Fruit fly (Drosophila melanogaster) whole organism, embryonic: ENCODE data around the gene His3.3B.
A peak's percentile ranks its signal among the peaks of the same experiment; 100 is the strongest.

ENCODE experiments used
- Asciz ChIP-seq: fragments of 200-800 bp; sonication (Bioruptor generic); optimal IDR thresholded peaks from 2 replicates; lab custom pipeline; 2017; ENCODE audit warnings: missing biosample characterization, mild to moderate bottlenecking, missing genetic modification characterization, missing genetic modification reagents
- Atf-2 ChIP-seq: fragments of 200-800 bp; sonication (Bioruptor generic); optimal IDR thresholded peaks from 2 replicates; lab custom pipeline; 2016; ENCODE audit warnings: missing biosample characterization, missing genetic modification characterization
- Atf3 ChIP-seq: fragments of 200-800 bp; sonication (Bioruptor generic); optimal IDR thresholded peaks from 3 replicates; lab custom pipeline; 2016; ENCODE audit warnings: missing biosample characterization, missing genetic modification characterization
- Atf6 ChIP-seq: fragments of 200-800 bp; sonication (Bioruptor generic); IDR thresholded peaks from 2 replicates; pipeline ENCODE4 v1.3.6; 2022; ENCODE audit warnings: missing biosample characterization, missing genetic modification characterization
- Awh ChIP-seq: fragments of 200-800 bp; sonication (Bioruptor generic); IDR thresholded peaks from 2 replicates; pipeline ENCODE4, ENCODE4 v1.3.6; 2022; ENCODE audit warnings: missing biosample characterization, missing genetic modification characterization
- C15 ChIP-seq: fragments of 200-800 bp; sonication (Bioruptor generic); IDR thresholded peaks from 3 replicates; pipeline ENCODE4 v1.3.6; 2022; ENCODE audit warnings: missing biosample characterization, missing genetic modification characterization
- CG10274 ChIP-seq: fragments of 200-800 bp; sonication (Bioruptor generic); optimal IDR thresholded peaks from 3 replicates; lab custom pipeline; 2017; ENCODE audit warnings: missing biosample characterization, mild to moderate bottlenecking, missing genetic modification characterization
- CG10321 ChIP-seq: fragments of 200-800 bp; sonication (Bioruptor generic); IDR thresholded peaks from 2 replicates; pipeline ENCODE4 v1.3.6; 2022; ENCODE audit warnings: missing biosample characterization, missing genetic modification characterization
- CG11560 ChIP-seq: fragments of 200-800 bp; sonication (Bioruptor generic); IDR thresholded peaks from 3 replicates; pipeline ENCODE4 v1.3.6; 2022; ENCODE audit warnings: missing biosample characterization, missing genetic modification characterization
- CG12391 ChIP-seq: fragments of 200-800 bp; sonication (Bioruptor generic); optimal IDR thresholded peaks from 3 replicates; lab custom pipeline; 2018; ENCODE audit warnings: missing biosample characterization, mild to moderate bottlenecking, missing genetic modification characterization, moderate library complexity
- CG14710 ChIP-seq: fragments of 200-800 bp; sonication (Bioruptor generic); optimal IDR thresholded peaks from 3 replicates; lab custom pipeline; 2019; ENCODE audit warnings: missing biosample characterization, mild to moderate bottlenecking, missing genetic modification characterization, moderate library complexity
- CG1529 ChIP-seq: fragments of 200-800 bp; sonication (Bioruptor generic); optimal IDR thresholded peaks from 3 replicates; lab custom pipeline; 2018; ENCODE audit warnings: missing biosample characterization, missing genetic modification characterization
- CG16863 ChIP-seq: fragments of 200-800 bp; sonication (Bioruptor generic); optimal IDR thresholded peaks from 3 replicates; lab custom pipeline; 2016; ENCODE audit warnings: missing biosample characterization, missing genetic modification characterization
- CG17328 ChIP-seq: fragments of 200-800 bp; sonication (Bioruptor generic); IDR thresholded peaks from 2 replicates; pipeline ENCODE4 v1.3.6; 2022; ENCODE audit warnings: missing biosample characterization, missing genetic modification characterization
- CG2199 ChIP-seq: fragments of 200-800 bp; sonication (Bioruptor generic); IDR thresholded peaks from 3 replicates; pipeline ENCODE4 v1.3.6; 2022; ENCODE audit warnings: missing biosample characterization, missing genetic modification characterization
- CG42726 ChIP-seq: fragments of 200-800 bp; sonication (Bioruptor generic); IDR thresholded peaks from 2 replicates; pipeline ENCODE4 v1.3.6; 2022; ENCODE audit warnings: missing biosample characterization, missing genetic modification characterization; ENCODE audit not compliant: partially characterized antibody
- CG43689 ChIP-seq: fragments of 200-800 bp; sonication (Bioruptor generic); IDR thresholded peaks from 2 replicates; pipeline ENCODE4 v1.3.6; 2022; ENCODE audit warnings: missing biosample characterization, missing genetic modification characterization
- CG6254 ChIP-seq: fragments of 200-800 bp; sonication (Bioruptor generic); optimal IDR thresholded peaks from 3 replicates; lab custom pipeline; 2017; ENCODE audit warnings: mild to moderate bottlenecking, missing biosample characterization, missing genetic modification reagents, missing genetic modification characterization
- CG6765 ChIP-seq: fragments of 200-800 bp; sonication (Bioruptor generic); optimal IDR thresholded peaks from 3 replicates; lab custom pipeline; 2017; ENCODE audit warnings: missing biosample characterization, mild to moderate bottlenecking, missing genetic modification characterization
- CG9609 ChIP-seq: fragments of 200-800 bp; sonication (Bioruptor generic); optimal IDR thresholded peaks from 3 replicates; lab custom pipeline; 2016; ENCODE audit warnings: missing biosample characterization, missing genetic modification characterization
- CG9727 ChIP-seq: fragments of 200-800 bp; sonication (Bioruptor generic); optimal IDR thresholded peaks from 3 replicates; lab custom pipeline; 2017; ENCODE audit warnings: missing biosample characterization, mild to moderate bottlenecking, missing genetic modification characterization
- Camta ChIP-seq: fragments of 200-800 bp; sonication (Bioruptor generic); optimal IDR thresholded peaks from 2 replicates; lab custom pipeline; 2016; ENCODE audit warnings: missing biosample characterization, missing genetic modification characterization
- Chrac-16 ChIP-seq: fragments of 200-800 bp; sonication (Bioruptor generic); optimal IDR thresholded peaks from 3 replicates; lab custom pipeline; 2016; ENCODE audit warnings: missing biosample characterization, missing genetic modification characterization
- Doc3 ChIP-seq: fragments of 200-800 bp; sonication (Bioruptor generic); IDR thresholded peaks from 3 replicates; pipeline ENCODE4 v1.3.6; 2022; ENCODE audit warnings: missing biosample characterization, missing genetic modification characterization; ENCODE audit not compliant: partially characterized antibody
- Fer3 ChIP-seq: fragments of 200-800 bp; sonication (Bioruptor generic); optimal IDR thresholded peaks from 2 replicates; lab custom pipeline; 2018; ENCODE audit warnings: missing biosample characterization, mild to moderate bottlenecking, missing genetic modification characterization, moderate library complexity
- H2.0 ChIP-seq: fragments of 200-800 bp; sonication (Bioruptor generic); IDR thresholded peaks from 2 replicates; pipeline ENCODE4 v1.3.6; 2022; ENCODE audit warnings: missing biosample characterization, missing genetic modification characterization
- Neu2 ChIP-seq: fragments of 200-800 bp; sonication (Bioruptor generic); optimal IDR thresholded peaks from 3 replicates; lab custom pipeline; 2016; ENCODE audit warnings: missing biosample characterization, missing genetic modification characterization, borderline replicate concordance
- Oli ChIP-seq: fragments of 200-800 bp; sonication (Bioruptor generic); optimal IDR thresholded peaks from 2 replicates; lab custom pipeline; 2018; ENCODE audit warnings: missing biosample characterization, mild to moderate bottlenecking, missing genetic modification characterization, moderate library complexity
- Taf1 ChIP-seq: fragments of 200-800 bp; sonication (Bioruptor generic); IDR thresholded peaks from 2 replicates; pipeline ENCODE4 v1.3.6; 2022; ENCODE audit warnings: missing biosample characterization, missing genetic modification characterization
- ac ChIP-seq: fragments of 200-800 bp; sonication (Bioruptor generic); optimal IDR thresholded peaks from 3 replicates; lab custom pipeline; 2017; ENCODE audit warnings: missing biosample characterization, mild to moderate bottlenecking, missing genetic modification characterization
- ato ChIP-seq: fragments of 200-800 bp; sonication (Bioruptor generic); IDR thresholded peaks from 2 replicates; pipeline ENCODE4 v1.3.6; 2022; ENCODE audit warnings: missing biosample characterization, missing genetic modification characterization; ENCODE audit not compliant: partially characterized antibody
- cg ChIP-seq: fragments of 200-800 bp; sonication (Bioruptor generic); optimal IDR thresholded peaks from 3 replicates; lab custom pipeline; 2019; ENCODE audit warnings: missing biosample characterization, mild to moderate bottlenecking, missing genetic modification characterization, moderate library complexity
- chm ChIP-seq: fragments of 200-800 bp; sonication (Bioruptor generic); IDR thresholded peaks from 2 replicates; pipeline ENCODE4 v1.3.6; 2022; ENCODE audit warnings: missing biosample characterization, missing genetic modification characterization
- emc ChIP-seq: fragments of 200-800 bp; sonication (Bioruptor generic); optimal IDR thresholded peaks from 2 replicates; lab custom pipeline; 2016; ENCODE audit warnings: missing biosample characterization, missing genetic modification characterization
- en ChIP-seq: fragments of 200-800 bp; sonication (Bioruptor generic); optimal IDR thresholded peaks from 2 replicates; lab custom pipeline; 2016; ENCODE audit warnings: missing biosample characterization, missing genetic modification characterization
- fd3F ChIP-seq: fragments of 200-800 bp; sonication (Bioruptor generic); optimal IDR thresholded peaks from 2 replicates; lab custom pipeline; 2018; ENCODE audit warnings: missing biosample characterization, mild to moderate bottlenecking, missing genetic modification characterization, moderate library complexity
- fru ChIP-seq: fragments of >200 bp; optimal IDR thresholded peaks from 2 replicates; lab custom pipeline; 2017
- gem ChIP-seq: fragments of 200-800 bp; sonication (Bioruptor generic); optimal IDR thresholded peaks from 2 replicates; lab custom pipeline; 2019; ENCODE audit warnings: missing biosample characterization, mild to moderate bottlenecking, missing genetic modification characterization, moderate library complexity
- inv ChIP-seq: fragments of 200-800 bp; sonication (Bioruptor generic); IDR thresholded peaks from 2 replicates; pipeline ENCODE4 v1.3.6; 2022; ENCODE audit warnings: missing biosample characterization, missing genetic modification characterization; ENCODE audit not compliant: partially characterized antibody
- lbe ChIP-seq: fragments of 200-800 bp; sonication (Bioruptor generic); optimal IDR thresholded peaks from 2 replicates; lab custom pipeline; 2016; ENCODE audit warnings: missing biosample characterization, mild to moderate bottlenecking, missing genetic modification characterization
- maf-S ChIP-seq: fragments of 200-800 bp; sonication (Bioruptor generic); optimal IDR thresholded peaks from 2 replicates; lab custom pipeline; 2016; ENCODE audit warnings: missing biosample characterization, missing genetic modification characterization
- pb ChIP-seq: fragments of 200-800 bp; sonication (Bioruptor generic); optimal IDR thresholded peaks from 3 replicates; lab custom pipeline; 2016; ENCODE audit warnings: missing biosample characterization, missing genetic modification characterization
- pita ChIP-seq: fragments of 200-800 bp; sonication (Bioruptor generic); optimal IDR thresholded peaks from 2 replicates; lab custom pipeline; 2017; ENCODE audit warnings: missing biosample characterization, mild to moderate bottlenecking, missing genetic modification characterization
- pros ChIP-seq: fragments of 200-800 bp; sonication (Bioruptor generic); optimal IDR thresholded peaks from 3 replicates; lab custom pipeline; 2019; ENCODE audit warnings: missing biosample characterization, mild to moderate bottlenecking, missing genetic modification characterization, moderate library complexity
- schlank ChIP-seq: fragments of 200-800 bp; sonication (Bioruptor generic); optimal IDR thresholded peaks from 2 replicates; lab custom pipeline; 2018; ENCODE audit warnings: missing biosample characterization, mild to moderate bottlenecking, missing genetic modification characterization
- seq ChIP-seq: fragments of 200-800 bp; sonication (Bioruptor generic); IDR thresholded peaks from 2 replicates; pipeline ENCODE4 v1.3.6; 2022; ENCODE audit warnings: missing biosample characterization, missing genetic modification characterization
- shn ChIP-seq: fragments of 200-800 bp; sonication (Bioruptor generic); optimal IDR thresholded peaks from 3 replicates; lab custom pipeline; 2016; ENCODE audit warnings: missing biosample characterization, missing genetic modification characterization
- sr ChIP-seq: fragments of 200-800 bp; sonication (Bioruptor generic); IDR thresholded peaks from 3 replicates; pipeline ENCODE4 v1.3.6; 2022; ENCODE audit warnings: missing biosample characterization, missing genetic modification characterization
- tin ChIP-seq: fragments of 200-800 bp; sonication (Bioruptor generic); optimal IDR thresholded peaks from 3 replicates; lab custom pipeline; 2016; ENCODE audit warnings: missing biosample characterization, missing genetic modification characterization
- tll ChIP-seq, 2 experiments: fragments of 200-800 bp in 1 of 2; fragments of >200 bp in 1 of 2; sonication (Bioruptor generic) in 1 of 2; optimal IDR thresholded peaks; 2 replicates each; lab custom pipeline; 2017 to 2019; ENCODE audit warnings: missing biosample characterization in 2 of 2, missing genetic modification characterization in 2 of 2, mild to moderate bottlenecking in 1 of 2, moderate library complexity in 1 of 2
- tup ChIP-seq: fragments of 200-800 bp; sonication (Bioruptor generic); optimal IDR thresholded peaks from 2 replicates; lab custom pipeline; 2016; ENCODE audit warnings: missing biosample characterization, mild to moderate bottlenecking, missing genetic modification characterization, moderate library complexity

Gene His3.3B

DNA sequence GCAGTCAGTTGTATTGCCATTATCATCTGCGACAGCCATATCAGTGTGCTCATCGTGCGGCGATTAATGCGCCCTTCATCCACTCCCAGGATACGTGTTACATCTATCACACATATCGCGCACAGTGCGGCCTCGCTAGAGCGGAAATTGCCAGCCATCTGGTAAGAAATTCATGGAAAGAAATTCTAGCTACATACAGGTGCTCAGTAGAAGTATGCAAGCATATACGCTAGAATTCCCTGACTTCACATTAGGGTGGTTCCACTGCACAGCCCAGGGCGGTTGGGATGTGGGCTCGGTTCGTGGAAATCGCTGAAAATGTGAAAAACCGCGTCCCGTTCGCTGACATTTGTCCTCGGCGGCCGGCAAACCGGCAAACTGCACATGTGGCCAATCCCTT is 15.2 kb downstream of the His3.3B start (continued):
- TF ChIP-seq CG14710 (tag; lab: Kevin White, UChicago) (peak; percentile 68), CG6765 (GFP tag; lab: Kevin White, UChicago) (peak; percentile 43), CG10321 (no peak), H2.0 (peak; percentile 86), CG12391 (tag; lab: Kevin White, UChicago) (peak; percentile 65), CG43689 (GFP tag; lab: Robert Waterston, UW) (peak; percentile 30; the same call in 1 of the 2 replicates), tin (GFP tag; lab: Kevin White, UChicago) (peak; percentile 82), CG9727 (GFP tag; lab: Kevin White, UChicago) (peak; percentile 74), Awh (GFP tag; lab: Robert Waterston, UW) (peak; percentile 81), emc (GFP tag; lab: Kevin White, UChicago) (no peak), schlank (tag; lab: Kevin White, UChicago) (peak; percentile 16), Neu2 (no peak), pros (GFP tag; lab: Kevin White, UChicago) (peak; percentile 75), Doc3 (no peak), C15 (0 out of 3 replicates have a peak, but pooled peaks have one; percentile 44), inv (GFP tag; lab: Robert Waterston, UW) (no peak), Fer3 (tag; lab: Kevin White, UChicago) (peak; percentile 53), Camta (GFP tag; lab: Kevin White, UChicago) (peak; percentile 50), CG2199 (peak; percentile 87; the same call in 2 of the 3 replicates), CG10274 (GFP tag; lab: Kevin White, UChicago) (no peak), Chrac-16 (peak; percentile 63), CG1529 (GFP tag; lab: Kevin White, UChicago) (peak; percentile 45), Atf6 (GFP tag; lab: Robert Waterston, UW) (peak; percentile 68), sr (GFP tag; lab: Robert Waterston, UW) (peak; percentile 48; the same call in 1 of the 3 replicates), Atf3 (GFP tag; lab: Kevin White, UChicago) (peak; percentile 45), tll (GFP tag; optimal IDR thresholded peaks at IDR 0.05; lab: Kevin White, UChicago) (no peak), CG9609 (GFP tag; lab: Kevin White, UChicago) (peak; percentile 63), fd3F (GFP tag; lab: Kevin White, UChicago) (peak; percentile 28), Atf-2 (peak; percentile 68), gem (peak; percentile 77), pb (GFP tag; lab: Kevin White, UChicago) (peak; percentile 72), chm (GFP tag; lab: Robert Waterston, UW) (peak; percentile 86), CG17328 (GFP tag; lab: Robert Waterston, UW) (peak; percentile 85), CG11560 (tag; lab: Robert Waterston, UW) (peak; percentile 65; the same call in 2 of the 3 replicates), shn (GFP tag; lab: Kevin White, UChicago) (peak; percentile 43), CG42726 (GFP tag; lab: Robert Waterston, UW) (no peak), Asciz (no peak), ato (GFP tag; lab: Robert Waterston, UW) (no peak), fru (lab: Kevin White, UChicago) (no peak), Oli (tag; lab: Kevin White, UChicago) (peak; percentile 71), tup (GFP tag; lab: Kevin White, UChicago) (no peak), cg (GFP tag; lab: Kevin White, UChicago) (no peak), CG6254 (GFP tag; lab: Kevin White, UChicago) (peak; percentile 40), ac (GFP tag; lab: Kevin White, UChicago) (peak; percentile 18), seq (GFP tag; lab: Robert Waterston, UW) (peak; percentile 60; the same call in 1 of the 2 replicates), pita (GFP tag; lab: Kevin White, UChicago) (no peak), Taf1 (peak; percentile 49; the same call in 1 of the 2 replicates), en (GFP tag; lab: Kevin White, UChicago) (no peak), maf-S (GFP tag; lab: Kevin White, UChicago) (peak; percentile 37), lbe (GFP tag; lab: Kevin White, UChicago) (no peak), CG16863 (GFP tag; lab: Kevin White, UChicago) (peak; percentile 73)
